Fruit fly (Drosophila melanogaster) whole organism, embryonic: ENCODE results near the gene Exn.

Experiments
- Atf6 ChIP-seq: fragments of 200-800 bp; sonication (Bioruptor generic); IDR thresholded peaks from 2 replicates; pipeline ENCODE4 v1.3.6; 2022; ENCODE audit warnings: missing biosample characterization, missing genetic modification characterization
- Blimp-1 ChIP-seq: fragments of 200-800 bp; sonication (Bioruptor generic); optimal IDR thresholded peaks from 3 replicates; lab custom pipeline; 2018; ENCODE audit warnings: missing biosample characterization, missing genetic modification characterization, mild to moderate bottlenecking, moderate library complexity, missing genetic modification reagents
- CG11456 ChIP-seq: fragments of 200-800 bp; sonication (Bioruptor generic); IDR thresholded peaks from 3 replicates; pipeline ENCODE4 v1.3.6; 2022; ENCODE audit warnings: missing biosample characterization, missing genetic modification characterization
- CG11560 ChIP-seq: fragments of 200-800 bp; sonication (Bioruptor generic); IDR thresholded peaks from 3 replicates; pipeline ENCODE4 v1.3.6; 2022; ENCODE audit warnings: missing biosample characterization, missing genetic modification characterization
- CG11723 ChIP-seq: fragments of 200-800 bp; sonication (Bioruptor generic); optimal IDR thresholded peaks from 2 replicates; lab custom pipeline; 2017; ENCODE audit warnings: missing biosample characterization, mild to moderate bottlenecking, missing genetic modification characterization
- CG13296 ChIP-seq: fragments of 200-800 bp; sonication (Bioruptor generic); optimal IDR thresholded peaks from 3 replicates; lab custom pipeline; 2018; ENCODE audit warnings: missing biosample characterization, mild to moderate bottlenecking, missing genetic modification characterization
- CG14014 ChIP-seq: fragments of 200-800 bp; sonication (Bioruptor generic); IDR thresholded peaks from 2 replicates; pipeline ENCODE4 v1.3.6; 2022; ENCODE audit warnings: missing biosample characterization, missing genetic modification characterization
- CG14965 ChIP-seq: fragments of 200-800 bp; sonication (Bioruptor generic); optimal IDR thresholded peaks from 2 replicates; lab custom pipeline; 2016; ENCODE audit warnings: missing biosample characterization, missing genetic modification characterization, borderline replicate concordance
- CG1529 ChIP-seq: fragments of 200-800 bp; sonication (Bioruptor generic); optimal IDR thresholded peaks from 3 replicates; lab custom pipeline; 2018; ENCODE audit warnings: missing biosample characterization, missing genetic modification characterization
- CG16813 ChIP-seq: fragments of 200-800 bp; sonication (Bioruptor generic); IDR thresholded peaks from 3 replicates; pipeline ENCODE4 v1.3.6; 2022; ENCODE audit warnings: missing biosample characterization, missing genetic modification characterization; ENCODE audit not compliant: partially characterized antibody
- CG17612 ChIP-seq: fragments of 200-800 bp; sonication (Bioruptor generic); IDR thresholded peaks from 2 replicates; pipeline ENCODE4 v1.3.6; 2022; ENCODE audit warnings: missing biosample characterization, missing genetic modification characterization
- CG18476 ChIP-seq: fragments of 200-800 bp; sonication (Bioruptor generic); optimal IDR thresholded peaks from 2 replicates; lab custom pipeline; 2016; ENCODE audit warnings: missing biosample characterization, mild to moderate bottlenecking, missing genetic modification characterization
- CG2120 ChIP-seq: fragments of 200-800 bp; sonication (Bioruptor generic); optimal IDR thresholded peaks from 3 replicates; lab custom pipeline; 2016; ENCODE audit warnings: missing biosample characterization, missing genetic modification characterization
- CG32772 ChIP-seq: fragments of 200-800 bp; sonication (Bioruptor generic); IDR thresholded peaks from 2 replicates; pipeline ENCODE4 v1.3.6; 2022; ENCODE audit warnings: missing biosample characterization, missing genetic modification characterization
- CG3407 ChIP-seq: fragments of 200-800 bp; sonication (Bioruptor generic); optimal IDR thresholded peaks from 2 replicates; lab custom pipeline; 2018; ENCODE audit warnings: missing biosample characterization, mild to moderate bottlenecking, missing genetic modification characterization
- CG34422 ChIP-seq: fragments of 200-800 bp; sonication (Bioruptor generic); IDR thresholded peaks from 3 replicates; pipeline ENCODE4 v1.3.6; 2022; ENCODE audit warnings: missing biosample characterization, missing genetic modification characterization
- CG3838 ChIP-seq: fragments of 200-800 bp; sonication (Bioruptor generic); optimal IDR thresholded peaks from 3 replicates; lab custom pipeline; 2016; ENCODE audit warnings: missing biosample characterization, missing genetic modification characterization
- CG4820 ChIP-seq: fragments of 200-800 bp; sonication (Bioruptor generic); optimal IDR thresholded peaks from 3 replicates; lab custom pipeline; 2016; ENCODE audit warnings: missing biosample characterization, missing genetic modification characterization
- CG5245 ChIP-seq: fragments of 200-800 bp; sonication (Bioruptor generic); optimal IDR thresholded peaks from 3 replicates; lab custom pipeline; 2016; ENCODE audit warnings: missing biosample characterization, missing genetic modification characterization
- CG6854 ChIP-seq: fragments of 200-800 bp; sonication (Bioruptor generic); optimal IDR thresholded peaks from 3 replicates; lab custom pipeline; 2017; ENCODE audit warnings: missing biosample characterization, mild to moderate bottlenecking, missing genetic modification characterization
- CG7786 ChIP-seq: fragments of 200-800 bp; sonication (Bioruptor generic); optimal IDR thresholded peaks from 2 replicates; lab custom pipeline; 2016; ENCODE audit warnings: missing biosample characterization, missing genetic modification characterization
- CG8478 ChIP-seq: fragments of >200 bp; optimal IDR thresholded peaks from 2 replicates; lab custom pipeline; 2018
- Gug ChIP-seq: fragments of 200-800 bp; sonication (Bioruptor generic); IDR thresholded peaks from 4 replicates; pipeline ENCODE4 v1.3.6; 2022; ENCODE audit warnings: missing biosample characterization, missing genetic modification characterization
- Hey ChIP-seq: fragments of 200-800 bp; sonication (Bioruptor generic); optimal IDR thresholded peaks from 3 replicates; lab custom pipeline; 2018; ENCODE audit warnings: missing biosample characterization, mild to moderate bottlenecking, missing genetic modification characterization
- Med ChIP-seq: fragments of 200-800 bp; sonication (Bioruptor generic); peaks from one replicate; lab custom pipeline; 2016; ENCODE audit warnings: missing biosample characterization, missing genetic modification characterization, mild to moderate bottlenecking, inconsistent platforms, moderate library complexity
- Nf-YB ChIP-seq: fragments of 200-800 bp; sonication (Bioruptor generic); optimal IDR thresholded peaks from 3 replicates; lab custom pipeline; 2019; ENCODE audit warnings: missing biosample characterization, mild to moderate bottlenecking, missing genetic modification characterization, moderate library complexity
- Oaz ChIP-seq: fragments of 200-800 bp; sonication (Bioruptor generic); IDR thresholded peaks from 2 replicates; pipeline ENCODE4 v1.3.6; 2022; ENCODE audit warnings: missing biosample characterization, missing genetic modification characterization
- Ravus ChIP-seq: fragments of 200-800 bp; sonication (Bioruptor generic); IDR thresholded peaks from 2 replicates; pipeline ENCODE4 v1.3.6; 2022; ENCODE audit warnings: missing biosample characterization, missing genetic modification characterization
- Sin3A ChIP-seq: fragments of >200 bp; optimal IDR thresholded peaks from 2 replicates; lab custom pipeline; 2018
- ase ChIP-seq: fragments of 200-800 bp; sonication (Bioruptor generic); IDR thresholded peaks from 3 replicates; pipeline ENCODE4 v1.3.6; 2022; ENCODE audit warnings: missing biosample characterization, missing genetic modification characterization
- cas ChIP-seq: fragments of 200-800 bp; sonication (Bioruptor generic); IDR thresholded peaks from 2 replicates; pipeline ENCODE4 v1.3.6; 2022; ENCODE audit warnings: missing biosample characterization, missing genetic modification characterization
- cato ChIP-seq: fragments of 200-800 bp; sonication (Bioruptor generic); optimal IDR thresholded peaks from 2 replicates; lab custom pipeline; 2016; ENCODE audit warnings: missing biosample characterization, missing genetic modification characterization, borderline replicate concordance
- corto ChIP-seq: fragments of 200-800 bp; sonication (Bioruptor generic); optimal IDR thresholded peaks from 2 replicates; lab custom pipeline; 2016; ENCODE audit warnings: missing biosample characterization, mild to moderate bottlenecking, missing genetic modification characterization, moderate library complexity
- en ChIP-seq: fragments of 200-800 bp; sonication (Bioruptor generic); optimal IDR thresholded peaks from 2 replicates; lab custom pipeline; 2016; ENCODE audit warnings: missing biosample characterization, missing genetic modification characterization
- fu2 ChIP-seq: fragments of 200-800 bp; sonication (Bioruptor generic); optimal IDR thresholded peaks from 2 replicates; lab custom pipeline; 2016; ENCODE audit warnings: missing biosample characterization, missing genetic modification characterization
- hb ChIP-seq: fragments of 200-800 bp; sonication (Bioruptor generic); IDR thresholded peaks from 3 replicates; pipeline ENCODE4 v1.3.6; 2022; ENCODE audit warnings: missing biosample characterization, missing genetic modification characterization; ENCODE audit not compliant: partially characterized antibody
- hth ChIP-seq: fragments of >200 bp; optimal IDR thresholded peaks from 2 replicates; lab custom pipeline; 2017; ENCODE audit warnings: inconsistent platforms
- nau ChIP-seq: fragments of 200-800 bp; sonication (Bioruptor generic); optimal IDR thresholded peaks from 3 replicates; lab custom pipeline; 2017; ENCODE audit warnings: missing biosample characterization, mild to moderate bottlenecking, missing genetic modification characterization, missing genetic modification reagents
- nerfin-2 ChIP-seq: fragments of 200-800 bp; sonication (Bioruptor generic); IDR thresholded peaks from 2 replicates; pipeline ENCODE4 v1.3.6; 2022; ENCODE audit warnings: missing biosample characterization, missing genetic modification characterization; ENCODE audit not compliant: partially characterized antibody
- p53 ChIP-seq: fragments of 200-800 bp; sonication (Bioruptor generic); optimal IDR thresholded peaks from 2 replicates; lab custom pipeline; 2016; ENCODE audit warnings: missing biosample characterization, missing genetic modification characterization
- psq ChIP-seq: fragments of 200-800 bp; sonication (Bioruptor generic); optimal IDR thresholded peaks from 2 replicates; lab custom pipeline; 2017; ENCODE audit warnings: missing biosample characterization, missing genetic modification characterization
- pum ChIP-seq: fragments of 200-800 bp; sonication (Bioruptor generic); optimal IDR thresholded peaks from 2 replicates; lab custom pipeline; 2016; ENCODE audit warnings: missing biosample characterization, missing genetic modification characterization
- sens-2 ChIP-seq: fragments of 200-800 bp; sonication (Bioruptor generic); IDR thresholded peaks from 2 replicates; pipeline ENCODE4 v1.3.6; 2022; ENCODE audit warnings: missing biosample characterization, missing genetic modification characterization
- slbo ChIP-seq: fragments of 200-800 bp; sonication (Bioruptor generic); IDR thresholded peaks from 2 replicates; pipeline ENCODE4 v1.3.6; 2022; ENCODE audit warnings: missing biosample characterization, missing genetic modification characterization
- sna ChIP-seq: fragments of 200-800 bp; sonication (Bioruptor generic); IDR thresholded peaks from 2 replicates; pipeline ENCODE4 v1.3.6; 2022; ENCODE audit warnings: missing biosample characterization, missing genetic modification characterization; ENCODE audit not compliant: partially characterized antibody
- sr ChIP-seq: fragments of 200-800 bp; sonication (Bioruptor generic); IDR thresholded peaks from 3 replicates; pipeline ENCODE4 v1.3.6; 2022; ENCODE audit warnings: missing biosample characterization, missing genetic modification characterization
- sug ChIP-seq: fragments of 200-800 bp; optimal IDR thresholded peaks from 2 replicates; lab custom pipeline; 2019; ENCODE audit warnings: missing biosample characterization, mild to moderate bottlenecking, missing genetic modification characterization, moderate library complexity
- tup ChIP-seq: fragments of 200-800 bp; sonication (Bioruptor generic); optimal IDR thresholded peaks from 2 replicates; lab custom pipeline; 2016; ENCODE audit warnings: missing biosample characterization, mild to moderate bottlenecking, missing genetic modification characterization, moderate library complexity
- twi ChIP-seq: fragments of 200-800 bp; optimal IDR thresholded peaks from 2 replicates; lab custom pipeline; 2019; ENCODE audit warnings: missing biosample characterization, mild to moderate bottlenecking, missing genetic modification characterization, moderate library complexity
- vnd ChIP-seq: fragments of 200-800 bp; sonication (Bioruptor generic); IDR thresholded peaks from 3 replicates; pipeline ENCODE4 v1.3.6; 2022; ENCODE audit warnings: missing biosample characterization, missing genetic modification characterization; ENCODE audit not compliant: partially characterized antibody
- vvl ChIP-seq: fragments of 200-800 bp; sonication (Bioruptor generic); IDR thresholded peaks from 2 replicates; pipeline ENCODE4 v1.3.6; 2022; ENCODE audit warnings: missing biosample characterization, missing genetic modification characterization
- zen2 ChIP-seq: fragments of 200-800 bp; sonication (Bioruptor generic); IDR thresholded peaks from 3 replicates; pipeline ENCODE4 v1.3.6; 2022; ENCODE audit warnings: missing biosample characterization, missing genetic modification characterization; ENCODE audit not compliant: partially characterized antibody

Gene Exn

DNA sequence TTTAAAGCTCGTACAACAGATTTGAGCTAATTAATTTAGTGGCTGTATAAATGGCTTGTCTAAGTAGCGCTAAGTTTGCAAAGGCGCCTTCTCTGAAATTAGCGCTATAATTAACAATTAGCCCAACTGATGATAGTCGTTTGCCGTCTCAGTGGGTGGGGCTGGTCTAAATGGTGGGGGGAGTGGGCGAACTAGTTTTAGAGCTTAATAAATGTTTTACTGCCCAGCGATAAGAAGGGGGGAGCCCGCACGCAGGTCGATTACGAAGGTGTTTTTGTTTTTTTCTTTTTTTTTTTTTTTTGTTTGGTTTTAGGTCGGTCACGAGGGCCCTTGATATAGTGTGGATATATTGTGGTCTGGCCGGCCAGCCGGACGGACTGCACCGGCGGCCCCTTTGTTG, 31.2 kb downstream of the Exn start (continued):
- TF ChIP-seq Blimp-1 (GFP tag; lab: Kevin White, UChicago) (no peak), sug (peak; percentile 83), Hey (tag; lab: Kevin White, UChicago) (peak; percentile 20), CG11560 (tag; lab: Robert Waterston, UW) (no peak), vvl (GFP tag; lab: Robert Waterston, UW) (no peak), fu2 (no peak), twi (tag; lab: Kevin White, UChicago) (no peak), CG11723 (GFP tag; lab: Kevin White, UChicago) (no peak), CG14965 (GFP tag; lab: Kevin White, UChicago) (no peak), CG7786 (no peak), Atf6 (GFP tag; lab: Robert Waterston, UW) (peak; percentile 54), corto (GFP tag; lab: Kevin White, UChicago) (no peak), nau (GFP tag; lab: Kevin White, UChicago) (no peak), CG13296 (GFP tag; lab: Kevin White, UChicago) (peak; percentile 23), Oaz (GFP tag; lab: Robert Waterston, UW) (no peak), CG4820 (no peak), cas (GFP tag; lab: Robert Waterston, UW) (no peak), CG8478 (no peak), CG14014 (GFP tag; lab: Robert Waterston, UW) (peak; percentile 42; the same call in 1 of the 2 replicates), CG6854 (GFP tag; lab: Kevin White, UChicago) (no peak), CG17612 (GFP tag; lab: Robert Waterston, UW) (no peak), CG3407 (GFP tag; lab: Kevin White, UChicago) (no peak), hth (lab: Kevin White, UChicago) (no peak), CG18476 (GFP tag; lab: Kevin White, UChicago) (no peak), nerfin-2 (GFP tag; lab: Robert Waterston, UW) (no peak), hb (GFP tag; lab: Robert Waterston, UW) (0 out of 3 replicates have a peak, but pooled peaks have one; percentile 20), tup (no peak), sens-2 (0 out of 2 replicates have a peak, but pooled peaks have one; percentile 44), CG34422 (no peak), CG2120 (GFP tag; lab: Kevin White, UChicago) (no peak), ase (GFP tag; lab: Robert Waterston, UW) (no peak), CG16813 (GFP tag; lab: Robert Waterston, UW) (no peak), sr (GFP tag; lab: Robert Waterston, UW) (peak; percentile 12; the same call in 1 of the 3 replicates), pum (no peak), Med (GFP tag; lab: Kevin White, UChicago) (no peak), CG32772 (peak; percentile 57; the same call in 1 of the 2 replicates), psq (GFP tag; lab: Kevin White, UChicago) (no peak), Ravus (GFP tag; lab: Robert Waterston, UW) (no peak), CG11456 (GFP tag; lab: Robert Waterston, UW) (0 out of 3 replicates have a peak, but pooled peaks have one; percentile 11), cato (GFP tag; lab: Kevin White, UChicago) (no peak), vnd (peak; percentile 32; the same call in 1 of the 3 replicates), Gug (GFP tag; lab: Robert Waterston, UW) (no peak), CG3838 (no peak), sna (no peak), zen2 (GFP tag; lab: Robert Waterston, UW) (no peak), CG1529 (GFP tag; lab: Kevin White, UChicago) (no peak), Nf-YB (GFP tag; lab: Kevin White, UChicago) (no peak), slbo (GFP tag; lab: Robert Waterston, UW) (0 out of 2 replicates have a peak, but pooled peaks have one; percentile 31), p53 (GFP tag; lab: Kevin White, UChicago) (no peak), Sin3A (lab: Kevin White, UChicago) (no peak), CG5245 (GFP tag; lab: Kevin White, UChicago) (no peak), en (GFP tag; lab: Kevin White, UChicago) (no peak)
